Worm (Caenorhabditis elegans) whole organism, L1 larva: ENCODE data around the gene F10A3.11.

Experiments
- dpl-1 ChIP-seq, 3 experiments: fragments of 150-350 bp in 2 of 3; sonication (generic microtip) in 1 of 3; optimal IDR thresholded peaks; 2 replicates each; lab custom pipeline; 2014 to 2017; ENCODE audit warnings: missing biosample characterization in 3 of 3, missing genetic modification characterization in 3 of 3, missing genetic modification reagents in 3 of 3
- elt-3 ChIP-seq, 6 experiments: fragments of 150-350 bp in 1 of 6; sonication (generic microtip); optimal IDR thresholded peaks; 2 replicates each; lab custom pipeline; 2017 to 2018; ENCODE audit warnings: missing biosample characterization in 6 of 6, missing genetic modification characterization in 6 of 6, inconsistent platforms in 1 of 6
- fkh-10 ChIP-seq: sonication (generic microtip); optimal IDR thresholded peaks from 2 replicates; lab custom pipeline; 2017; ENCODE audit warnings: missing biosample characterization, missing genetic modification reagents, missing genetic modification characterization
- lin-39 ChIP-seq: fragments of 150-350 bp; optimal IDR thresholded peaks from 2 replicates; lab custom pipeline; 2014; ENCODE audit warnings: missing biosample characterization, missing genetic modification reagents, missing genetic modification characterization
- nhr-12 ChIP-seq: sonication (generic microtip); optimal IDR thresholded peaks from 2 replicates; lab custom pipeline; 2017; ENCODE audit warnings: missing biosample characterization, missing genetic modification characterization
- nhr-20 ChIP-seq: sonication (generic microtip); optimal IDR thresholded peaks from 2 replicates; lab custom pipeline; 2016; ENCODE audit warnings: mild to moderate bottlenecking, missing genetic modification characterization, missing compliant biosample characterization
- rnt-1 ChIP-seq: sonication (generic microtip); optimal IDR thresholded peaks from 2 replicates; lab custom pipeline; 2016; ENCODE audit warnings: mild to moderate bottlenecking, missing genetic modification characterization, moderate library complexity, missing compliant biosample characterization
- tbx-2 ChIP-seq: sonication (generic microtip); optimal IDR thresholded peaks from 2 replicates; lab custom pipeline; 2016; ENCODE audit warnings: missing genetic modification characterization, missing compliant biosample characterization
- zag-1 ChIP-seq: fragments of 150-350 bp; optimal IDR thresholded peaks from 2 replicates; lab custom pipeline; 2014; ENCODE audit warnings: missing biosample characterization, missing genetic modification characterization
- ztf-11 ChIP-seq, 2 experiments: sonication (generic microtip); optimal IDR thresholded peaks; 2 replicates each; lab custom pipeline; 2016 to 2017; ENCODE audit warnings: missing genetic modification characterization in 2 of 2, missing biosample characterization in 1 of 2, missing compliant biosample characterization in 1 of 2

ce11 chrV:16142371-16142770, 20.1 kb upstream of the F10A3.11 start, which contains the start of gene fbxa-18:
- TF ChIP-seq rnt-1 (tag; lab: Kevin White, UChicago), result no peak
- TF ChIP-seq nhr-12 (tag; lab: Kevin White, UChicago), result no peak
- TF ChIP-seq zag-1, result no peak
- TF ChIP-seq tbx-2 (tag; lab: Kevin White, UChicago), result no peak
- no peak for TF ChIP-seq lin-39 (tag; lab: Kevin White, UChicago)
- TF ChIP-seq fkh-10 (GFP tag; lab: Kevin White, UChicago), result no peak
- TF ChIP-seq ztf-11 (tag; optimal IDR thresholded peaks at IDR 0.05; lab: Kevin White, UChicago), result no peak
- TF ChIP-seq nhr-20 (tag; lab: Kevin White, UChicago), result no peak
- no peak for TF ChIP-seq dpl-1 (GFP tag; optimal IDR thresholded peaks at IDR 0.05; lab: Kevin White, UChicago)
- TF ChIP-seq elt-3 (tag; optimal IDR thresholded peaks at IDR 0.05; lab: Kevin White, UChicago), result no peak
